Fruit fly (Drosophila melanogaster) whole organism, embryonic: ENCODE data around the gene Acp29AB.

Experiments used
- ATbp ChIP-seq: fragments of 200-800 bp; sonication (Bioruptor generic); optimal IDR thresholded peaks from 2 replicates; lab custom pipeline; 2017; ENCODE audit warnings: missing biosample characterization, mild to moderate bottlenecking, missing genetic modification characterization, missing genetic modification reagents
- Atf-2 ChIP-seq: fragments of 200-800 bp; sonication (Bioruptor generic); optimal IDR thresholded peaks from 2 replicates; lab custom pipeline; 2016; ENCODE audit warnings: missing biosample characterization, missing genetic modification characterization
- Atf3 ChIP-seq: fragments of 200-800 bp; sonication (Bioruptor generic); optimal IDR thresholded peaks from 3 replicates; lab custom pipeline; 2016; ENCODE audit warnings: missing biosample characterization, missing genetic modification characterization
- BtbVII ChIP-seq: fragments of 200-800 bp; sonication (Bioruptor generic); optimal IDR thresholded peaks from 3 replicates; lab custom pipeline; 2017; ENCODE audit warnings: missing biosample characterization, mild to moderate bottlenecking, missing genetic modification characterization
- CG10267 ChIP-seq: fragments of 200-800 bp; sonication (Bioruptor generic); optimal IDR thresholded peaks from 2 replicates; lab custom pipeline; 2018; ENCODE audit warnings: missing biosample characterization, mild to moderate bottlenecking, missing genetic modification characterization, moderate library complexity
- CG10543 ChIP-seq: fragments of 200-800 bp; sonication (Bioruptor generic); optimal IDR thresholded peaks from 3 replicates; lab custom pipeline; 2017; ENCODE audit warnings: missing biosample characterization, mild to moderate bottlenecking, missing genetic modification characterization, moderate library complexity
- CG10959 ChIP-seq: fragments of 200-800 bp; sonication (Bioruptor generic); IDR thresholded peaks from 2 replicates; pipeline ENCODE4 v1.3.6; 2022; ENCODE audit warnings: missing biosample characterization, missing genetic modification characterization
- CG12155 ChIP-seq: fragments of 200-800 bp; sonication (Bioruptor generic); optimal IDR thresholded peaks from 3 replicates; lab custom pipeline; 2016; ENCODE audit warnings: missing biosample characterization, missing genetic modification characterization
- CG14014 ChIP-seq: fragments of 200-800 bp; sonication (Bioruptor generic); IDR thresholded peaks from 2 replicates; pipeline ENCODE4 v1.3.6; 2022; ENCODE audit warnings: missing biosample characterization, missing genetic modification characterization
- CG14050 ChIP-seq: fragments of 200-800 bp; sonication (Bioruptor generic); IDR thresholded peaks from 3 replicates; pipeline ENCODE4 v1.3.6; 2022; ENCODE audit warnings: missing biosample characterization, missing genetic modification characterization
- CG15696 ChIP-seq: fragments of 200-800 bp; sonication (Bioruptor generic); optimal IDR thresholded peaks from 2 replicates; lab custom pipeline; 2019; ENCODE audit warnings: missing biosample characterization, mild to moderate bottlenecking, missing genetic modification characterization, moderate library complexity
- CG17328 ChIP-seq: fragments of 200-800 bp; sonication (Bioruptor generic); IDR thresholded peaks from 2 replicates; pipeline ENCODE4 v1.3.6; 2022; ENCODE audit warnings: missing biosample characterization, missing genetic modification characterization
- CG17829 ChIP-seq: fragments of 200-800 bp; optimal IDR thresholded peaks from 2 replicates; lab custom pipeline; 2019; ENCODE audit warnings: missing biosample characterization, mild to moderate bottlenecking, missing genetic modification characterization, moderate library complexity
- CG1792 ChIP-seq: fragments of 200-800 bp; sonication (Bioruptor generic); optimal IDR thresholded peaks from 2 replicates; lab custom pipeline; 2016; ENCODE audit warnings: missing biosample characterization, missing genetic modification characterization
- CG2120 ChIP-seq: fragments of 200-800 bp; sonication (Bioruptor generic); optimal IDR thresholded peaks from 3 replicates; lab custom pipeline; 2016; ENCODE audit warnings: missing biosample characterization, missing genetic modification characterization
- CG3065 ChIP-seq: fragments of 200-800 bp; sonication (Bioruptor generic); optimal IDR thresholded peaks from 2 replicates; lab custom pipeline; 2016; ENCODE audit warnings: missing biosample characterization, missing genetic modification characterization
- CG33213 ChIP-seq: fragments of 200-800 bp; sonication (Bioruptor generic); optimal IDR thresholded peaks from 3 replicates; lab custom pipeline; 2016; ENCODE audit warnings: missing biosample characterization, missing genetic modification characterization
- CG43689 ChIP-seq: fragments of 200-800 bp; sonication (Bioruptor generic); IDR thresholded peaks from 2 replicates; pipeline ENCODE4 v1.3.6; 2022; ENCODE audit warnings: missing biosample characterization, missing genetic modification characterization
- CG4820 ChIP-seq: fragments of 200-800 bp; sonication (Bioruptor generic); optimal IDR thresholded peaks from 3 replicates; lab custom pipeline; 2016; ENCODE audit warnings: missing biosample characterization, missing genetic modification characterization
- CG6813 ChIP-seq: fragments of 200-800 bp; sonication (Bioruptor generic); optimal IDR thresholded peaks from 2 replicates; lab custom pipeline; 2017; ENCODE audit warnings: missing biosample characterization, missing genetic modification characterization, mild to moderate bottlenecking, moderate library complexity, missing genetic modification reagents
- CG7372 ChIP-seq: fragments of 200-800 bp; sonication (Bioruptor generic); IDR thresholded peaks from 2 replicates; pipeline ENCODE4 v1.3.6; 2022; ENCODE audit warnings: missing biosample characterization, missing genetic modification characterization
- CG7745 ChIP-seq: fragments of 200-800 bp; sonication (Bioruptor generic); optimal IDR thresholded peaks from 2 replicates; lab custom pipeline; 2018; ENCODE audit warnings: missing biosample characterization, mild to moderate bottlenecking, missing genetic modification characterization, moderate library complexity
- CG8089 ChIP-seq: fragments of 200-800 bp; sonication (Bioruptor generic); optimal IDR thresholded peaks from 3 replicates; lab custom pipeline; 2016; ENCODE audit warnings: missing biosample characterization, missing genetic modification characterization
- CG8281 ChIP-seq: fragments of 200-800 bp; sonication (Bioruptor generic); optimal IDR thresholded peaks from 2 replicates; lab custom pipeline; 2018; ENCODE audit warnings: missing biosample characterization, mild to moderate bottlenecking, missing genetic modification characterization, moderate library complexity
- CG9437 ChIP-seq: fragments of 200-800 bp; sonication (Bioruptor generic); optimal IDR thresholded peaks from 2 replicates; lab custom pipeline; 2018; ENCODE audit warnings: missing biosample characterization, mild to moderate bottlenecking, missing genetic modification characterization
- Ets65A ChIP-seq: fragments of 200-800 bp; sonication (Bioruptor generic); peaks from one replicate; lab custom pipeline; 2016; ENCODE audit warnings: missing biosample characterization, missing genetic modification characterization
- Fer2 ChIP-seq: fragments of 200-800 bp; sonication (Bioruptor generic); optimal IDR thresholded peaks from 2 replicates; lab custom pipeline; 2018; ENCODE audit warnings: missing biosample characterization, mild to moderate bottlenecking, missing genetic modification characterization, moderate library complexity
- Gsc ChIP-seq: fragments of 200-800 bp; sonication (Bioruptor generic); IDR thresholded peaks from 2 replicates; pipeline ENCODE4 v1.3.6; 2022; ENCODE audit warnings: missing biosample characterization, missing genetic modification characterization
- HLH3B ChIP-seq: fragments of 200-800 bp; sonication (Bioruptor generic); IDR thresholded peaks from 2 replicates; pipeline ENCODE4 v1.3.6; 2022; ENCODE audit warnings: missing biosample characterization, missing genetic modification characterization
- Hr78 ChIP-seq, 2 experiments: fragments of 200-800 bp in 1 of 2; fragments of >200 bp in 1 of 2; sonication (Bioruptor generic) in 1 of 2; optimal IDR thresholded peaks; 2 replicates each; lab custom pipeline; 2017 to 2019; ENCODE audit warnings: missing biosample characterization in 2 of 2, missing genetic modification characterization in 2 of 2, mild to moderate bottlenecking in 1 of 2, moderate library complexity in 1 of 2
- NC2α ChIP-seq: fragments of 200-800 bp; sonication (Bioruptor generic); optimal IDR thresholded peaks from 2 replicates; lab custom pipeline; 2016; ENCODE audit warnings: missing biosample characterization, missing genetic modification characterization
- Nf-YB ChIP-seq: fragments of 200-800 bp; sonication (Bioruptor generic); optimal IDR thresholded peaks from 3 replicates; lab custom pipeline; 2019; ENCODE audit warnings: missing biosample characterization, mild to moderate bottlenecking, missing genetic modification characterization, moderate library complexity
- Nf-YC ChIP-seq: fragments of 200-800 bp; optimal IDR thresholded peaks from 3 replicates; lab custom pipeline; 2019; ENCODE audit warnings: missing biosample characterization, mild to moderate bottlenecking, missing genetic modification characterization, moderate library complexity
- Pdp1 ChIP-seq, 2 experiments: fragments of 200-800 bp; sonication (Bioruptor generic); optimal IDR thresholded peaks; 3 replicates each; lab custom pipeline; 2016; ENCODE audit warnings: missing biosample characterization in 2 of 2, missing genetic modification characterization in 2 of 2, mild to moderate bottlenecking in 1 of 2, moderate library complexity in 1 of 2
- Six4 ChIP-seq: fragments of 200-800 bp; sonication (Bioruptor generic); optimal IDR thresholded peaks from 2 replicates; lab custom pipeline; 2016; ENCODE audit warnings: missing biosample characterization, missing genetic modification characterization
- ab ChIP-seq: fragments of 200-800 bp; sonication (Bioruptor generic); optimal IDR thresholded peaks from 2 replicates; lab custom pipeline; 2016; ENCODE audit warnings: missing biosample characterization, missing genetic modification characterization
- amos ChIP-seq: fragments of 200-800 bp; sonication (Bioruptor generic); IDR thresholded peaks from 2 replicates; pipeline ENCODE4 v1.3.6; 2022; ENCODE audit warnings: missing biosample characterization, missing genetic modification characterization; ENCODE audit not compliant: partially characterized antibody
- ftz-f1 ChIP-seq: fragments of 200-800 bp; sonication (Bioruptor generic); optimal IDR thresholded peaks from 2 replicates; lab custom pipeline; 2016; ENCODE audit warnings: missing biosample characterization, missing genetic modification characterization
- hb ChIP-seq: fragments of 200-800 bp; sonication (Bioruptor generic); IDR thresholded peaks from 3 replicates; pipeline ENCODE4 v1.3.6; 2022; ENCODE audit warnings: missing biosample characterization, missing genetic modification characterization; ENCODE audit not compliant: partially characterized antibody
- hbn ChIP-seq: fragments of 200-800 bp; sonication (Bioruptor generic); IDR thresholded peaks from 2 replicates; pipeline ENCODE4 v1.3.6; 2022; ENCODE audit warnings: missing biosample characterization, missing genetic modification characterization; ENCODE audit not compliant: partially characterized antibody
- nom ChIP-seq: fragments of 200-800 bp; sonication (Bioruptor generic); optimal IDR thresholded peaks from 2 replicates; lab custom pipeline; 2017; ENCODE audit warnings: missing biosample characterization, missing genetic modification characterization, mild to moderate bottlenecking, moderate library complexity, missing genetic modification reagents
- pita ChIP-seq: fragments of 200-800 bp; sonication (Bioruptor generic); optimal IDR thresholded peaks from 2 replicates; lab custom pipeline; 2017; ENCODE audit warnings: missing biosample characterization, mild to moderate bottlenecking, missing genetic modification characterization
- ranshi ChIP-seq: fragments of 200-800 bp; sonication (Bioruptor generic); IDR thresholded peaks from 2 replicates; pipeline ENCODE4 v1.3.6; 2022; ENCODE audit warnings: missing biosample characterization, missing genetic modification characterization
- run ChIP-seq: fragments of 200-800 bp; sonication (Bioruptor generic); optimal IDR thresholded peaks from 3 replicates; lab custom pipeline; 2018; ENCODE audit warnings: missing biosample characterization, mild to moderate bottlenecking, missing genetic modification characterization
- schlank ChIP-seq: fragments of 200-800 bp; sonication (Bioruptor generic); optimal IDR thresholded peaks from 2 replicates; lab custom pipeline; 2018; ENCODE audit warnings: missing biosample characterization, mild to moderate bottlenecking, missing genetic modification characterization
- so ChIP-seq: fragments of 200-800 bp; sonication (Bioruptor generic); IDR thresholded peaks from 3 replicates; pipeline ENCODE4 v1.3.6; 2022; ENCODE audit warnings: missing biosample characterization, missing genetic modification characterization
- sqz ChIP-seq: fragments of 200-800 bp; sonication (Bioruptor generic); optimal IDR thresholded peaks from 3 replicates; lab custom pipeline; 2018; ENCODE audit warnings: missing biosample characterization, mild to moderate bottlenecking, missing genetic modification characterization
- ttk ChIP-seq: fragments of 200-800 bp; sonication (Bioruptor generic); IDR thresholded peaks from 2 replicates; pipeline ENCODE4 v2.1.2; 2022; ENCODE audit warnings: missing biosample characterization, missing genetic modification characterization
- wdn ChIP-seq: fragments of 200-800 bp; sonication (Bioruptor generic); IDR thresholded peaks from 2 replicates; pipeline ENCODE4 v1.3.6; 2022; ENCODE audit warnings: missing biosample characterization, missing genetic modification characterization
- wek ChIP-seq: fragments of 200-800 bp; sonication (Bioruptor generic); optimal IDR thresholded peaks from 3 replicates; lab custom pipeline; 2018; ENCODE audit warnings: missing biosample characterization, mild to moderate bottlenecking, missing genetic modification characterization, moderate library complexity

Gene Acp29AB

DNA sequence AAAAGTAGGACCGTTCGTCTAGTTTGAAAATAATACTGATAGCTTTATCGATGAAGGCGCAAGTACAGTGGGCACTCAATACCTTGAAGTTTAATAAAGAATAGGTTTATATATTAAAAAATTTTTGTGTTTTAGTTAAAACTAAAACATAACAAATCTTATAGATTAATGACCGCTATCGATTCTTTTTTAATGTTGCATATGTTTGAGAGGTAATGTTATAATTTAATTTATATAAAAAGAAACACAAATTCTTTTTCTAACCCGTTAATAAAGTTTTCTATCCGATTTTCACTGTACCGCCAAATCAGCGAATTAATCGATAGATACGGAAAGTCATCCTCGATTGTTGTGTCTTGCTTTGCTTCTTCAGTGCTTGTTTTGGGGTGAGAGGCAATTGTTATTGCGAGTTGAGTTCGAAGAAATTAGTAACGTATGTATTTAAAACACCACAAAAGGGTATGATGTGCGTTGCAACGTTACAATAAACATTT is 8.9 kb downstream of the Acp29AB start, which contains the start of the genes Dad1 and CG13384 (continued):
- TF ChIP-seq amos (GFP tag; lab: Robert Waterston, UW) (peak; percentile 45; the same call in 1 of the 2 replicates), CG3065 (peak; percentile 57), CG43689 (GFP tag; lab: Robert Waterston, UW) (peak; percentile 72), ftz-f1 (GFP tag; lab: Kevin White, UChicago) (no peak), ttk (GFP tag; lab: Robert Waterston, UW) (peak; percentile 81), Nf-YC (tag; lab: Kevin White, UChicago) (peak; percentile 91), NC2α (GFP tag; lab: Kevin White, UChicago) (peak; percentile 5), Atf3 (peak; percentile 16), Hr78 (GFP tag; optimal IDR thresholded peaks at IDR 0.05; lab: Kevin White, UChicago) (peak in 1 of 2 experiments; percentile 37), run (peak; percentile 83), Atf-2 (GFP tag; lab: Kevin White, UChicago) (peak; percentile 21), CG8281 (peak; percentile 82), Nf-YB (GFP tag; lab: Kevin White, UChicago) (peak; percentile 81), CG7745 (no peak), CG7372 (peak; percentile 91), BtbVII (GFP tag; lab: Kevin White, UChicago) (peak; percentile 89), Pdp1 (GFP tag; optimal IDR thresholded peaks at IDR 0.05; lab: Kevin White, UChicago) (peak; percentile 49 to 74), CG12155 (GFP tag; lab: Kevin White, UChicago) (peak; percentile 90), hbn (GFP tag; lab: Robert Waterston, UW) (no peak; the same call in 1 of the 2 replicates), CG4820 (GFP tag; lab: Kevin White, UChicago) (peak; percentile 83), CG14050 (GFP tag; lab: Robert Waterston, UW) (peak; percentile 79), Gsc (GFP tag; lab: Robert Waterston, UW) (peak; percentile 47), hb (GFP tag; lab: Robert Waterston, UW) (no peak), pita (GFP tag; lab: Kevin White, UChicago) (no peak), CG10959 (peak; percentile 69), Ets65A (GFP tag; lab: Kevin White, UChicago) (peak; percentile 93), schlank (tag; lab: Kevin White, UChicago) (peak; percentile 72), CG2120 (GFP tag; lab: Kevin White, UChicago) (peak; percentile 95), HLH3B (GFP tag; lab: Robert Waterston, UW) (peak; percentile 88), CG17328 (GFP tag; lab: Robert Waterston, UW) (peak; percentile 87), CG10543 (peak; percentile 95), sqz (GFP tag; lab: Kevin White, UChicago) (peak; percentile 84), wdn (GFP tag; lab: Robert Waterston, UW) (peak; percentile 86), ab (GFP tag; lab: Kevin White, UChicago) (peak; percentile 20), Six4 (GFP tag; lab: Kevin White, UChicago) (peak; percentile 79), CG1792 (GFP tag; lab: Kevin White, UChicago) (no peak), CG10267 (tag; lab: Kevin White, UChicago) (peak; percentile 92), CG17829 (peak; percentile 96), CG14014 (GFP tag; lab: Robert Waterston, UW) (peak; percentile 94), nom (GFP tag; lab: Kevin White, UChicago) (peak; percentile 84), Fer2 (tag; lab: Kevin White, UChicago) (peak; percentile 94), CG6813 (GFP tag; lab: Kevin White, UChicago) (peak; percentile 84), CG33213 (GFP tag; lab: Kevin White, UChicago) (no peak), ranshi (peak; percentile 89), wek (GFP tag; lab: Kevin White, UChicago) (peak; percentile 15), so (GFP tag; lab: Robert Waterston, UW) (peak; percentile 78; the same call in 2 of the 3 replicates), CG8089 (GFP tag; lab: Kevin White, UChicago) (peak; percentile 51), ATbp (peak; percentile 84), CG15696 (peak; percentile 94), CG9437 (GFP tag; lab: Kevin White, UChicago) (peak; percentile 87)
